Worm (Caenorhabditis elegans) whole organism, L3 larva: ENCODE results near the gene srx-131.

Experiments used
- R02D3.7 ChIP-seq: fragments of 150-350 bp; optimal IDR thresholded peaks from 2 replicates; lab custom pipeline; 2014; ENCODE audit warnings: missing biosample characterization, missing genetic modification characterization
- ZK546.5 ChIP-seq: sonication (generic microtip); optimal IDR thresholded peaks from 2 replicates; lab custom pipeline; 2017; ENCODE audit warnings: missing biosample characterization, missing genetic modification characterization
- aly-2 ChIP-seq: fragments of 150-350 bp; optimal IDR thresholded peaks from 2 replicates; lab custom pipeline; 2014; ENCODE audit warnings: missing biosample characterization, missing genetic modification characterization
- ama-1 ChIP-seq: fragments of 150-350 bp; optimal IDR thresholded peaks from 2 replicates; lab custom pipeline; 2018
- ceh-16 ChIP-seq: sonication (generic microtip); optimal IDR thresholded peaks from 2 replicates; lab custom pipeline; 2017; ENCODE audit warnings: missing biosample characterization, missing genetic modification characterization
- ceh-28 ChIP-seq: fragments of 150-350 bp; optimal IDR thresholded peaks from 2 replicates; lab custom pipeline; 2014; ENCODE audit warnings: missing biosample characterization, missing genetic modification reagents, missing genetic modification characterization
- ceh-82 ChIP-seq: fragments of 150-350 bp; optimal IDR thresholded peaks from 2 replicates; lab custom pipeline; 2014; ENCODE audit warnings: missing biosample characterization, missing genetic modification characterization
- ceh-9 ChIP-seq: sonication (generic microtip); optimal IDR thresholded peaks from 2 replicates; lab custom pipeline; 2018; ENCODE audit warnings: missing biosample characterization, missing genetic modification characterization
- daf-12 ChIP-seq: fragments of 150-350 bp; optimal IDR thresholded peaks from 2 replicates; lab custom pipeline; 2014; ENCODE audit warnings: missing biosample characterization, missing genetic modification reagents, missing genetic modification characterization
- egl-27 ChIP-seq: sonication (generic microtip); optimal IDR thresholded peaks from 4 replicates; lab custom pipeline; 2017; ENCODE audit warnings: missing biosample characterization, missing genetic modification reagents, missing genetic modification characterization
- egl-5 ChIP-seq: fragments of 150-350 bp; optimal IDR thresholded peaks from 2 replicates; lab custom pipeline; 2017; ENCODE audit warnings: missing biosample characterization, missing genetic modification reagents, missing genetic modification characterization, inconsistent platforms
- elt-1 ChIP-seq: fragments of 150-350 bp; optimal IDR thresholded peaks from 2 replicates; lab custom pipeline; 2014; ENCODE audit warnings: missing biosample characterization, missing genetic modification characterization
- elt-2 ChIP-seq: sonication (generic microtip); optimal IDR thresholded peaks from 2 replicates; lab custom pipeline; 2016; ENCODE audit warnings: missing genetic modification reagents, mild to moderate bottlenecking, missing genetic modification characterization, missing compliant biosample characterization
- elt-3 ChIP-seq, 3 experiments: fragments of 150-350 bp in 1 of 3; sonication (generic microtip) in 2 of 3; optimal IDR thresholded peaks; 2 replicates in 2 of 3; 4 replicates in 1 of 3; lab custom pipeline; 2014 to 2017; ENCODE audit warnings: missing biosample characterization in 3 of 3, missing genetic modification characterization in 3 of 3
- eor-1 ChIP-seq, 2 experiments: fragments of 150-350 bp; optimal IDR thresholded peaks; 2 replicates each; lab custom pipeline; 2014 to 2018; ENCODE audit warnings: missing biosample characterization in 2 of 2, missing genetic modification characterization in 2 of 2
- fkh-10 ChIP-seq: sonication (generic microtip); optimal IDR thresholded peaks from 2 replicates; lab custom pipeline; 2017; ENCODE audit warnings: missing biosample characterization, missing genetic modification reagents, missing genetic modification characterization
- fkh-2 ChIP-seq: fragments of 150-350 bp; optimal IDR thresholded peaks from 2 replicates; lab custom pipeline; 2014; ENCODE audit warnings: missing biosample characterization, missing genetic modification reagents, missing genetic modification characterization
- fos-1 ChIP-seq: fragments of 150-350 bp; optimal IDR thresholded peaks from 2 replicates; lab custom pipeline; 2014; ENCODE audit warnings: missing biosample characterization, missing genetic modification characterization
- hmg-11 ChIP-seq: sonication (generic microtip); optimal IDR thresholded peaks from 2 replicates; lab custom pipeline; 2016; ENCODE audit warnings: missing genetic modification characterization, missing compliant biosample characterization
- jun-1 ChIP-seq: fragments of 150-350 bp; optimal IDR thresholded peaks from 2 replicates; lab custom pipeline; 2014; ENCODE audit warnings: missing biosample characterization, missing genetic modification reagents, missing genetic modification characterization
- lin-15B ChIP-seq: fragments of 150-350 bp; optimal IDR thresholded peaks from 2 replicates; lab custom pipeline; 2014; ENCODE audit warnings: missing biosample characterization, missing genetic modification characterization
- lin-39 ChIP-seq: fragments of 150-350 bp; optimal IDR thresholded peaks from 2 replicates; lab custom pipeline; 2018; ENCODE audit warnings: missing biosample characterization, missing genetic modification reagents, missing genetic modification characterization
- lsy-12 ChIP-seq: sonication (generic microtip); optimal IDR thresholded peaks from 2 replicates; lab custom pipeline; 2016; ENCODE audit warnings: mild to moderate bottlenecking, missing genetic modification characterization, missing compliant biosample characterization
- mdl-1 ChIP-seq: fragments of 150-350 bp; optimal IDR thresholded peaks from 2 replicates; lab custom pipeline; 2014; ENCODE audit warnings: missing biosample characterization, missing genetic modification characterization
- mml-1 ChIP-seq: fragments of 150-350 bp; sonication (generic microtip); optimal IDR thresholded peaks from 3 replicates; lab custom pipeline; 2014; ENCODE audit warnings: missing biosample characterization, missing genetic modification characterization
- nfya-1 ChIP-seq: sonication (generic microtip); optimal IDR thresholded peaks from 2 replicates; lab custom pipeline; 2017; ENCODE audit warnings: missing genetic modification characterization, mild to moderate bottlenecking, missing compliant biosample characterization, antibody characterized with exemption, moderate library complexity; ENCODE audit not compliant: insufficient read depth
- nhr-11 ChIP-seq: fragments of 150-350 bp; optimal IDR thresholded peaks from 2 replicates; lab custom pipeline; 2014; ENCODE audit warnings: missing biosample characterization, missing genetic modification characterization
- nhr-12 ChIP-seq: fragments of 150-350 bp; optimal IDR thresholded peaks from 2 replicates; lab custom pipeline; 2014; ENCODE audit warnings: missing biosample characterization, missing genetic modification characterization
- nhr-23 ChIP-seq: fragments of 150-350 bp; optimal IDR thresholded peaks from 2 replicates; lab custom pipeline; 2014; ENCODE audit warnings: missing biosample characterization, missing genetic modification reagents, missing genetic modification characterization
- nhr-237 ChIP-seq: fragments of 150-350 bp; optimal IDR thresholded peaks from 2 replicates; lab custom pipeline; 2014; ENCODE audit warnings: missing biosample characterization, missing genetic modification characterization
- nhr-25 ChIP-seq: sonication (generic microtip); optimal IDR thresholded peaks from 2 replicates; lab custom pipeline; 2017; ENCODE audit warnings: missing biosample characterization, missing genetic modification characterization
- nhr-28 ChIP-seq: fragments of 150-350 bp; optimal IDR thresholded peaks from 2 replicates; lab custom pipeline; 2014; ENCODE audit warnings: missing biosample characterization, missing genetic modification characterization
- nhr-43 ChIP-seq: sonication (generic microtip); optimal IDR thresholded peaks from 2 replicates; lab custom pipeline; 2016; ENCODE audit warnings: mild to moderate bottlenecking, missing genetic modification characterization, missing compliant biosample characterization; ENCODE audit not compliant: poor library complexity, severe bottlenecking
- nhr-67 ChIP-seq: fragments of 150-350 bp; optimal IDR thresholded peaks from 2 replicates; lab custom pipeline; 2014; ENCODE audit warnings: missing biosample characterization, missing genetic modification characterization
- nhr-76 ChIP-seq: fragments of 150-350 bp; sonication (generic microtip); optimal IDR thresholded peaks from 5 replicates; lab custom pipeline; 2014; ENCODE audit warnings: missing biosample characterization, missing genetic modification characterization
- nhr-77 ChIP-seq: fragments of 150-350 bp; optimal IDR thresholded peaks from 2 replicates; lab custom pipeline; 2014; ENCODE audit warnings: missing biosample characterization, missing genetic modification characterization
- pha-4 ChIP-seq: fragments of 150-350 bp; optimal IDR thresholded peaks from 2 replicates; lab custom pipeline; 2014; ENCODE audit warnings: missing biosample characterization, missing genetic modification reagents, missing genetic modification characterization
- pqm-1 ChIP-seq: fragments of 150-350 bp; optimal IDR thresholded peaks from 2 replicates; lab custom pipeline; 2017; ENCODE audit warnings: missing biosample characterization, missing genetic modification characterization, inconsistent platforms
- sea-2 ChIP-seq: fragments of 150-350 bp; sonication (generic microtip); optimal IDR thresholded peaks from 4 replicates; lab custom pipeline; 2014; ENCODE audit warnings: missing biosample characterization, missing genetic modification reagents, missing genetic modification characterization
- skn-1 ChIP-seq: fragments of 150-350 bp; optimal IDR thresholded peaks from 2 replicates; lab custom pipeline; 2014; ENCODE audit warnings: missing biosample characterization, missing genetic modification characterization
- snpc-4 ChIP-seq: fragments of 150-350 bp; optimal IDR thresholded peaks from 2 replicates; lab custom pipeline; 2014; ENCODE audit warnings: missing biosample characterization, missing genetic modification characterization
- tbx-2 ChIP-seq: sonication (generic microtip); optimal IDR thresholded peaks from 2 replicates; lab custom pipeline; 2016; ENCODE audit warnings: mild to moderate bottlenecking, missing genetic modification characterization, missing compliant biosample characterization
- unc-39 ChIP-seq: sonication (generic microtip); optimal IDR thresholded peaks from 4 replicates; lab custom pipeline; 2017; ENCODE audit warnings: missing biosample characterization, missing genetic modification characterization
- unc-62 ChIP-seq: fragments of 150-350 bp; sonication (generic microtip); optimal IDR thresholded peaks from 4 replicates; lab custom pipeline; 2014; ENCODE audit warnings: missing biosample characterization, missing genetic modification reagents, missing genetic modification characterization
- zag-1 ChIP-seq: fragments of 150-350 bp; optimal IDR thresholded peaks from 2 replicates; lab custom pipeline; 2014; ENCODE audit warnings: missing biosample characterization, missing genetic modification characterization
- ztf-11 ChIP-seq: fragments of 150-350 bp; optimal IDR thresholded peaks from 2 replicates; lab custom pipeline; 2014; ENCODE audit warnings: missing biosample characterization, missing genetic modification characterization
- ztf-4 ChIP-seq: fragments of 150-350 bp; optimal IDR thresholded peaks from 2 replicates; lab custom pipeline; 2014; ENCODE audit warnings: missing biosample characterization, missing genetic modification characterization

Gene srx-131

ce11 chrV:13803902-13804301 is 41.3 kb upstream of the srx-131 start, which contains the start of gene swan-2:
swan-2 (minus strand) TSS chrV:13804281.
- TF ChIP-seq lin-39 (tag; lab: Kevin White, UChicago) (no peak), skn-1 (tag; lab: Kevin White, UChicago) (no peak), fkh-10 (GFP tag; lab: Kevin White, UChicago) (no peak), fos-1 (tag; lab: Kevin White, UChicago) (no peak), jun-1 (tag; lab: Kevin White, UChicago) (no peak), ama-1 (lab: Kevin White, UChicago) (peak; percentile 5), nhr-77 (tag; lab: Kevin White, UChicago) (no peak), aly-2 (tag; lab: Kevin White, UChicago) (no peak), elt-2 (tag; lab: Kevin White, UChicago) (peak; percentile 5), mml-1 (tag; lab: Kevin White, UChicago) (no peak), ceh-9 (no peak)
- TF ChIP-seq, all 47 proteins: peak for 2

- TF ChIP-seq zag-1 (tag; lab: Kevin White, UChicago) (no peak), nhr-25 (tag; lab: Kevin White, UChicago) (peak; percentile 14), pqm-1 (tag; lab: Kevin White, UChicago) (no peak)
- TF ChIP-seq, all 47 proteins: peak for 1
Measured at ce11 chrV:13807232-13807631, 38.0 kb upstream of the srx-131 start, which contains the start of gene swan-1. swan-1 (minus strand) TSS chrV:13807237.

- TF ChIP-seq nhr-77 (tag; lab: Kevin White, UChicago) (no peak), ztf-11 (no peak), elt-3 (tag; optimal IDR thresholded peaks at IDR 0.05; lab: Kevin White, UChicago) (no peak), lin-15B (tag; lab: Kevin White, UChicago) (peak; percentile 73), sea-2 (no peak), nhr-23 (tag; lab: Kevin White, UChicago) (peak; percentile 63), skn-1 (tag; lab: Kevin White, UChicago) (no peak), pqm-1 (tag; lab: Kevin White, UChicago) (peak; percentile 6), nfya-1 (peak; percentile 82), egl-27 (tag; lab: Kevin White, UChicago) (peak; percentile 18), unc-39 (no peak), zag-1 (tag; lab: Kevin White, UChicago) (no peak), nhr-28 (tag; lab: Kevin White, UChicago) (no peak), nhr-25 (tag; lab: Kevin White, UChicago) (peak; percentile 77), lin-39 (tag; lab: Kevin White, UChicago) (no peak), tbx-2 (no peak), fkh-2 (tag; lab: Kevin White, UChicago) (no peak), snpc-4 (tag; lab: Kevin White, UChicago) (peak; percentile 53), ztf-4 (tag; lab: Kevin White, UChicago) (no peak), egl-5 (tag; lab: Kevin White, UChicago) (no peak), ZK546.5 (tag; lab: Kevin White, UChicago) (no peak), ceh-16 (tag; lab: Kevin White, UChicago) (no peak), nhr-237 (tag; lab: Kevin White, UChicago) (no peak), mml-1 (tag; lab: Kevin White, UChicago) (no peak), unc-62 (GFP tag; lab: Kevin White, UChicago) (no peak), ceh-9 (no peak), hmg-11 (tag; lab: Kevin White, UChicago) (peak; percentile 75), fkh-10 (GFP tag; lab: Kevin White, UChicago) (no peak), aly-2 (tag; lab: Kevin White, UChicago) (no peak), R02D3.7 (tag; lab: Kevin White, UChicago) (peak; percentile 31), elt-1 (no peak), nhr-12 (tag; lab: Kevin White, UChicago) (no peak), fos-1 (tag; lab: Kevin White, UChicago) (no peak), nhr-76 (no peak), pha-4 (tag; lab: Kevin White, UChicago) (no peak), elt-2 (tag; lab: Kevin White, UChicago) (peak; percentile 65), nhr-43 (tag; lab: Kevin White, UChicago) (no peak), eor-1 (tag; optimal IDR thresholded peaks at IDR 0.05; lab: Kevin White, UChicago) (no peak), ceh-82 (no peak), daf-12 (tag; lab: Kevin White, UChicago) (no peak), nhr-67 (tag; lab: Kevin White, UChicago) (no peak), ceh-28 (tag; lab: Kevin White, UChicago) (peak; percentile 65), jun-1 (tag; lab: Kevin White, UChicago) (peak; percentile 42), nhr-11 (tag; lab: Kevin White, UChicago) (no peak), lsy-12 (peak; percentile 45), ama-1 (lab: Kevin White, UChicago) (no peak), mdl-1 (tag; lab: Kevin White, UChicago) (no peak)
Measured at ce11 chrV:13808462-13808867, 36.8 kb upstream of the srx-131 start.
